Fruit fly (Drosophila melanogaster) whole organism, embryonic: ENCODE data around the gene Irk1.

ENCODE experiments used
- Aef1 ChIP-seq: fragments of 200-800 bp; sonication (Bioruptor generic); IDR thresholded peaks from 3 replicates; pipeline ENCODE4 v1.3.6; 2022; ENCODE audit warnings: missing biosample characterization, missing genetic modification characterization
- CG10462 ChIP-seq: fragments of 200-800 bp; sonication (Bioruptor generic); optimal IDR thresholded peaks from 2 replicates; lab custom pipeline; 2016; ENCODE audit warnings: missing biosample characterization, missing genetic modification characterization
- CG12391 ChIP-seq: fragments of 200-800 bp; sonication (Bioruptor generic); optimal IDR thresholded peaks from 3 replicates; lab custom pipeline; 2018; ENCODE audit warnings: missing biosample characterization, mild to moderate bottlenecking, missing genetic modification characterization, moderate library complexity
- CG1529 ChIP-seq: fragments of 200-800 bp; sonication (Bioruptor generic); optimal IDR thresholded peaks from 3 replicates; lab custom pipeline; 2018; ENCODE audit warnings: missing biosample characterization, missing genetic modification characterization
- CG16863 ChIP-seq: fragments of 200-800 bp; sonication (Bioruptor generic); optimal IDR thresholded peaks from 3 replicates; lab custom pipeline; 2016; ENCODE audit warnings: missing biosample characterization, missing genetic modification characterization
- CG17385 ChIP-seq: fragments of 200-800 bp; sonication (Bioruptor generic); optimal IDR thresholded peaks from 3 replicates; lab custom pipeline; 2018; ENCODE audit warnings: missing biosample characterization, mild to moderate bottlenecking, missing genetic modification characterization
- CG17568 ChIP-seq: fragments of 200-800 bp; sonication (Bioruptor generic); optimal IDR thresholded peaks from 2 replicates; lab custom pipeline; 2018; ENCODE audit warnings: missing biosample characterization, mild to moderate bottlenecking, missing genetic modification characterization, moderate library complexity
- CG17802 ChIP-seq: fragments of 200-800 bp; sonication (Bioruptor generic); optimal IDR thresholded peaks from 2 replicates; lab custom pipeline; 2018; ENCODE audit warnings: missing biosample characterization, mild to moderate bottlenecking, missing genetic modification characterization, moderate library complexity
- CG17829 ChIP-seq: fragments of 200-800 bp; optimal IDR thresholded peaks from 2 replicates; lab custom pipeline; 2019; ENCODE audit warnings: missing biosample characterization, mild to moderate bottlenecking, missing genetic modification characterization, moderate library complexity
- CG2120 ChIP-seq: fragments of 200-800 bp; sonication (Bioruptor generic); optimal IDR thresholded peaks from 3 replicates; lab custom pipeline; 2016; ENCODE audit warnings: missing biosample characterization, missing genetic modification characterization
- CG2712 ChIP-seq: fragments of 200-800 bp; optimal IDR thresholded peaks from 3 replicates; lab custom pipeline; 2019; ENCODE audit warnings: missing biosample characterization, mild to moderate bottlenecking, missing genetic modification characterization, moderate library complexity
- CG30403 ChIP-seq: fragments of 200-800 bp; sonication (Bioruptor generic); optimal IDR thresholded peaks from 3 replicates; lab custom pipeline; 2016; ENCODE audit warnings: missing biosample characterization, missing genetic modification characterization
- CG3065 ChIP-seq: fragments of 200-800 bp; sonication (Bioruptor generic); optimal IDR thresholded peaks from 2 replicates; lab custom pipeline; 2016; ENCODE audit warnings: missing biosample characterization, missing genetic modification characterization
- CG32772 ChIP-seq: fragments of 200-800 bp; sonication (Bioruptor generic); IDR thresholded peaks from 2 replicates; pipeline ENCODE4 v1.3.6; 2022; ENCODE audit warnings: missing biosample characterization, missing genetic modification characterization
- CG3407 ChIP-seq: fragments of 200-800 bp; sonication (Bioruptor generic); optimal IDR thresholded peaks from 2 replicates; lab custom pipeline; 2018; ENCODE audit warnings: missing biosample characterization, mild to moderate bottlenecking, missing genetic modification characterization
- CG4360 ChIP-seq: fragments of 200-800 bp; sonication (Bioruptor generic); IDR thresholded peaks from 2 replicates; pipeline ENCODE4 v1.3.6; 2022; ENCODE audit warnings: missing biosample characterization, missing genetic modification characterization
- CG4820 ChIP-seq: fragments of 200-800 bp; sonication (Bioruptor generic); optimal IDR thresholded peaks from 3 replicates; lab custom pipeline; 2016; ENCODE audit warnings: missing biosample characterization, missing genetic modification characterization
- CG6854 ChIP-seq: fragments of 200-800 bp; sonication (Bioruptor generic); optimal IDR thresholded peaks from 3 replicates; lab custom pipeline; 2017; ENCODE audit warnings: missing biosample characterization, mild to moderate bottlenecking, missing genetic modification characterization
- CG7271 ChIP-seq: fragments of 200-800 bp; sonication (Bioruptor generic); optimal IDR thresholded peaks from 2 replicates; lab custom pipeline; 2018; ENCODE audit warnings: missing biosample characterization, mild to moderate bottlenecking, missing genetic modification characterization, moderate library complexity
- CG9437 ChIP-seq: fragments of 200-800 bp; sonication (Bioruptor generic); optimal IDR thresholded peaks from 2 replicates; lab custom pipeline; 2018; ENCODE audit warnings: missing biosample characterization, mild to moderate bottlenecking, missing genetic modification characterization
- CG9727 ChIP-seq: fragments of 200-800 bp; sonication (Bioruptor generic); optimal IDR thresholded peaks from 3 replicates; lab custom pipeline; 2017; ENCODE audit warnings: missing biosample characterization, mild to moderate bottlenecking, missing genetic modification characterization
- D19A ChIP-seq: fragments of 200-800 bp; optimal IDR thresholded peaks from 3 replicates; lab custom pipeline; 2019; ENCODE audit warnings: missing biosample characterization, mild to moderate bottlenecking, missing genetic modification characterization, moderate library complexity
- Deaf1 ChIP-seq: fragments of 200-800 bp; optimal IDR thresholded peaks from 3 replicates; lab custom pipeline; 2019; ENCODE audit warnings: missing biosample characterization, mild to moderate bottlenecking, missing genetic modification characterization, moderate library complexity
- GATAe ChIP-seq: fragments of 200-800 bp; sonication (Bioruptor generic); conservative IDR thresholded peaks from 2 replicates; pipeline ENCODE4 v1.3.6; 2022; ENCODE audit warnings: missing biosample characterization, missing genetic modification characterization
- HLHmδ ChIP-seq: fragments of 200-800 bp; sonication (Bioruptor generic); optimal IDR thresholded peaks from 2 replicates; lab custom pipeline; 2018; ENCODE audit warnings: missing biosample characterization, mild to moderate bottlenecking, missing genetic modification characterization, moderate library complexity
- Hmr ChIP-seq: fragments of 200-800 bp; sonication (Bioruptor generic); optimal IDR thresholded peaks from 3 replicates; lab custom pipeline; 2017; ENCODE audit warnings: mild to moderate bottlenecking, missing biosample characterization, missing genetic modification reagents, missing genetic modification characterization
- Hsf ChIP-seq: fragments of 200-800 bp; sonication (Bioruptor generic); optimal IDR thresholded peaks from 3 replicates; lab custom pipeline; 2016; ENCODE audit warnings: missing biosample characterization, missing genetic modification characterization
- Lhr ChIP-seq: fragments of 200-800 bp; sonication (Bioruptor generic); optimal IDR thresholded peaks from 3 replicates; lab custom pipeline; 2017; ENCODE audit warnings: mild to moderate bottlenecking, missing biosample characterization, missing genetic modification reagents, missing genetic modification characterization
- Lpt ChIP-seq: fragments of >200 bp; optimal IDR thresholded peaks from 2 replicates; lab custom pipeline; 2018; ENCODE audit warnings: missing biosample characterization, missing genetic modification characterization
- NC2β ChIP-seq: fragments of 200-800 bp; sonication (Bioruptor generic); optimal IDR thresholded peaks from 2 replicates; lab custom pipeline; 2016; ENCODE audit warnings: missing biosample characterization, missing genetic modification characterization
- Oli ChIP-seq: fragments of 200-800 bp; sonication (Bioruptor generic); optimal IDR thresholded peaks from 2 replicates; lab custom pipeline; 2018; ENCODE audit warnings: missing biosample characterization, mild to moderate bottlenecking, missing genetic modification characterization, moderate library complexity
- Rx ChIP-seq: fragments of 200-800 bp; sonication (Bioruptor generic); IDR thresholded peaks from 2 replicates; pipeline ENCODE4 v1.3.6; 2022; ENCODE audit warnings: missing biosample characterization, missing genetic modification characterization
- Spps ChIP-seq: fragments of 200-800 bp; sonication (Bioruptor generic); optimal IDR thresholded peaks from 2 replicates; lab custom pipeline; 2018; ENCODE audit warnings: missing biosample characterization, mild to moderate bottlenecking, missing genetic modification characterization
- Trl ChIP-seq, 3 experiments: fragments of >200 bp in 2 of 3; fragments of 200-800 bp in 1 of 3; sonication (Bioruptor generic) in 1 of 3; optimal IDR thresholded peaks; 2 replicates in 1 of 3; 3 replicates in 2 of 3; lab custom pipeline; 2016 to 2017; ENCODE audit warnings: missing biosample characterization in 1 of 3, missing genetic modification characterization in 1 of 3
- Vsx1 ChIP-seq: fragments of 200-800 bp; sonication (Bioruptor generic); optimal IDR thresholded peaks from 2 replicates; lab custom pipeline; 2017; ENCODE audit warnings: missing biosample characterization, mild to moderate bottlenecking, missing genetic modification characterization, missing genetic modification reagents
- ato ChIP-seq: fragments of 200-800 bp; sonication (Bioruptor generic); IDR thresholded peaks from 2 replicates; pipeline ENCODE4 v1.3.6; 2022; ENCODE audit warnings: missing biosample characterization, missing genetic modification characterization; ENCODE audit not compliant: partially characterized antibody
- dati ChIP-seq: fragments of 200-800 bp; sonication (Bioruptor generic); IDR thresholded peaks from 2 replicates; pipeline ENCODE4 v1.3.6; 2022; ENCODE audit warnings: missing biosample characterization, missing genetic modification characterization
- ems ChIP-seq: fragments of 200-800 bp; sonication (Bioruptor generic); optimal IDR thresholded peaks from 3 replicates; lab custom pipeline; 2016; ENCODE audit warnings: missing biosample characterization, missing genetic modification characterization
- fd64A ChIP-seq: fragments of 200-800 bp; sonication (Bioruptor generic); optimal IDR thresholded peaks from 3 replicates; lab custom pipeline; 2018; ENCODE audit warnings: missing biosample characterization, mild to moderate bottlenecking, missing genetic modification characterization
- gt ChIP-seq: fragments of 200-800 bp; sonication (Bioruptor generic); IDR thresholded peaks from 2 replicates; pipeline ENCODE4 v1.3.6; 2022; ENCODE audit warnings: missing biosample characterization, missing genetic modification characterization
- hb ChIP-seq: fragments of 200-800 bp; sonication (Bioruptor generic); IDR thresholded peaks from 3 replicates; pipeline ENCODE4 v1.3.6; 2022; ENCODE audit warnings: missing biosample characterization, missing genetic modification characterization; ENCODE audit not compliant: partially characterized antibody
- her ChIP-seq: fragments of 200-800 bp; sonication (Bioruptor generic); optimal IDR thresholded peaks from 2 replicates; lab custom pipeline; 2016; ENCODE audit warnings: missing biosample characterization, missing genetic modification characterization
- kay ChIP-seq: fragments of 200-800 bp; sonication (Bioruptor generic); optimal IDR thresholded peaks from 2 replicates; lab custom pipeline; 2016; ENCODE audit warnings: missing biosample characterization, missing genetic modification characterization
- oc ChIP-seq: fragments of 200-800 bp; sonication (Bioruptor generic); optimal IDR thresholded peaks from 2 replicates; lab custom pipeline; 2018; ENCODE audit warnings: missing biosample characterization, mild to moderate bottlenecking, missing genetic modification characterization, moderate library complexity
- pita ChIP-seq: fragments of 200-800 bp; sonication (Bioruptor generic); optimal IDR thresholded peaks from 2 replicates; lab custom pipeline; 2017; ENCODE audit warnings: missing biosample characterization, mild to moderate bottlenecking, missing genetic modification characterization
- repo ChIP-seq: fragments of 200-800 bp; sonication (Bioruptor generic); optimal IDR thresholded peaks from 2 replicates; lab custom pipeline; 2016; ENCODE audit warnings: missing biosample characterization, missing genetic modification characterization
- stc ChIP-seq: fragments of 200-800 bp; sonication (Bioruptor generic); IDR thresholded peaks from 2 replicates; pipeline ENCODE4 v1.3.6; 2022; ENCODE audit warnings: missing biosample characterization, missing genetic modification characterization
- tup ChIP-seq: fragments of 200-800 bp; sonication (Bioruptor generic); optimal IDR thresholded peaks from 2 replicates; lab custom pipeline; 2016; ENCODE audit warnings: missing biosample characterization, mild to moderate bottlenecking, missing genetic modification characterization, moderate library complexity
- vfl ChIP-seq: fragments of 200-800 bp; sonication (Bioruptor generic); optimal IDR thresholded peaks from 2 replicates; lab custom pipeline; 2016; ENCODE audit warnings: missing biosample characterization, missing genetic modification characterization
- vvl ChIP-seq: fragments of 200-800 bp; sonication (Bioruptor generic); IDR thresholded peaks from 2 replicates; pipeline ENCODE4 v1.3.6; 2022; ENCODE audit warnings: missing biosample characterization, missing genetic modification characterization
- zf30C ChIP-seq: fragments of 200-800 bp; sonication (Bioruptor generic); optimal IDR thresholded peaks from 3 replicates; lab custom pipeline; 2018; ENCODE audit warnings: missing biosample characterization, mild to moderate bottlenecking, missing genetic modification characterization

Gene Irk1

dm6 chr3R:23157664-23158151 is 10.4 kb upstream of the Irk1 start, which contains the start of gene unk (continued):
- TF ChIP-seq CG17829 (tag; lab: Kevin White, UChicago), result peak; percentile 71
- TF ChIP-seq Deaf1 (tag; lab: Kevin White, UChicago), result peak; percentile 56
- no peak for TF ChIP-seq zf30C (GFP tag; lab: Kevin White, UChicago)
- TF ChIP-seq Hmr (GFP tag; lab: Kevin White, UChicago), result peak; percentile 4
- TF ChIP-seq CG17385 (GFP tag; lab: Kevin White, UChicago), result no peak
- TF ChIP-seq Aef1 (GFP tag; lab: Robert Waterston, UW), result no peak
- TF ChIP-seq hb, result peak; percentile 96
- TF ChIP-seq CG4360 (GFP tag; lab: Robert Waterston, UW), result no peak
- peak; percentile 82 for TF ChIP-seq pita (GFP tag; lab: Kevin White, UChicago)
- TF ChIP-seq CG9727 (GFP tag; lab: Kevin White, UChicago), result no peak
- no peak for TF ChIP-seq CG1529 (GFP tag; lab: Kevin White, UChicago)
- no peak for TF ChIP-seq CG3407
- no peak for TF ChIP-seq Vsx1
- no peak for TF ChIP-seq gt
- TF ChIP-seq ems (GFP tag; lab: Kevin White, UChicago), result peak; percentile 24
- TF ChIP-seq Rx, result no peak
- TF ChIP-seq GATAe (GFP tag; lab: Robert Waterston, UW), result no peak
- TF ChIP-seq CG17802 (tag; lab: Kevin White, UChicago), result no peak
- no peak for TF ChIP-seq CG7271
- no peak for TF ChIP-seq CG10462
- TF ChIP-seq Oli, result no peak
- no peak for TF ChIP-seq CG32772 (GFP tag; lab: Robert Waterston, UW)
- TF ChIP-seq CG4820 (GFP tag; lab: Kevin White, UChicago), result no peak
- TF ChIP-seq CG12391 (tag; lab: Kevin White, UChicago), result peak; percentile 23
- no peak for TF ChIP-seq dati
- peak; percentile 62 for TF ChIP-seq CG2712 (tag; lab: Kevin White, UChicago)
- TF ChIP-seq her, result no peak
- peak; percentile 80; the same call in 1 of the 2 replicates for TF ChIP-seq vvl (GFP tag; lab: Robert Waterston, UW)
- TF ChIP-seq tup (GFP tag; lab: Kevin White, UChicago), result no peak
- TF ChIP-seq CG16863 (GFP tag; lab: Kevin White, UChicago), result no peak
- no peak for TF ChIP-seq Lpt (GFP tag; lab: Kevin White, UChicago)
- TF ChIP-seq fd64A (GFP tag; lab: Kevin White, UChicago), result no peak
- no peak for TF ChIP-seq repo
- TF ChIP-seq Spps, result no peak
- peak; percentile 0 for TF ChIP-seq Hsf (GFP tag; lab: Kevin White, UChicago)
- TF ChIP-seq NC2β, result peak; percentile 62
- TF ChIP-seq Lhr (GFP tag; lab: Kevin White, UChicago), result peak; percentile 64
- TF ChIP-seq oc (tag; lab: Kevin White, UChicago), result no peak
- TF ChIP-seq CG30403, result no peak
- TF ChIP-seq kay (GFP tag; lab: Kevin White, UChicago), result no peak
- TF ChIP-seq CG2120 (GFP tag; lab: Kevin White, UChicago), result peak; percentile 56
- no peak for TF ChIP-seq HLHmδ (GFP tag; lab: Kevin White, UChicago)
- no peak for TF ChIP-seq stc (GFP tag; lab: Robert Waterston, UW)
- no peak for TF ChIP-seq CG6854 (GFP tag; lab: Kevin White, UChicago)
- TF ChIP-seq vfl, result no peak
- no peak for TF ChIP-seq CG17568 (GFP tag; lab: Kevin White, UChicago)
- TF ChIP-seq CG9437 (GFP tag; lab: Kevin White, UChicago), result no peak
- TF ChIP-seq D19A (tag; lab: Kevin White, UChicago), result no peak
- TF ChIP-seq Trl (optimal IDR thresholded peaks at IDR 0.05; lab: Kevin White, UChicago), result no peak
- no peak for TF ChIP-seq Trl (GFP tag; optimal IDR thresholded peaks at IDR 0.05; lab: Kevin White, UChicago)
- no peak for TF ChIP-seq CG3065
- peak; percentile 98 for TF ChIP-seq ato
